Worm (Caenorhabditis elegans): ENCODE data around the gene sams-3.

DNA sequence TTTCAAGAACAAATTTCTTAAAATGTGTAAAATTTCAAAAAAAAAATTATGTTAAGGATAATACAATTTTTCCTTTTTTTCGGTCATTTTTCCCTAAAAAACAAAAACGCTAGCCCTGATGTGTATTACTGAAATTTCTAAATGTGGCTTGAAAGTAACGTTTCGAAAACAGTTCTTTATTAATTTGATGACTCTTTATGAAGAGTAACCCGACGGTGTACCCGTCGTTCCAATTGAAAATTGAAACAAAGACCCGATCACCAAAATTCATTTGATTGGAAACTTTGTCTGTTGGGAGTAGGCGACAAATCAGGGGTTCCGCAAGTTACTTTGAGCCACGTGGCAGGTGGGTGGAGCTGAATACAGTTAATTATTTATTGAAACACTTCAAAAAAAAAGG lies 15.7 kb upstream of the sams-3 start:
- TF ChIP-seq vab-7 (GFP tag; IDR thresholded peaks at IDR 0.05) (no peak), daf-12 (tag; optimal IDR thresholded peaks at IDR 0.05) (no peak), F49E8.2 (tag; optimal IDR thresholded peaks at IDR 0.05; ENCODE audit: borderline replicate concordance) (peak; percentile 30), pqm-1 (tag; optimal IDR thresholded peaks at IDR 0.05) (no peak), nhr-76 (tag; optimal IDR thresholded peaks at IDR 0.05) (no peak), R02D3.7 (tag; optimal IDR thresholded peaks at IDR 0.05) (no peak), pha-4 (GFP tag; IDR thresholded peaks at IDR 0.05) (no peak), pha-4 (tag; optimal IDR thresholded peaks at IDR 0.05) (no peak), fos-1 (tag; optimal IDR thresholded peaks at IDR 0.05) (no peak), lin-13 (GFP tag; optimal IDR thresholded peaks at IDR 0.05) (no peak), zfp-3 (GFP tag; conservative IDR thresholded peaks at IDR 0.05) (no peak)

All from whole organism, L4 larva.